Worm (Caenorhabditis elegans) whole organism, late embryonic: ENCODE results near the gene C10G8.2.

Source experiments
- C08G9.2 ChIP-seq: sonication (generic microtip); optimal IDR thresholded peaks from 2 replicates; lab custom pipeline; 2016; ENCODE audit warnings: mild to moderate bottlenecking, missing genetic modification characterization, moderate library complexity, missing compliant biosample characterization
- C38D4.7 ChIP-seq: fragments of 200-800 bp; sonication (Bioruptor generic); optimal IDR thresholded peaks from 2 replicates; lab custom pipeline; 2018; ENCODE audit warnings: mild to moderate bottlenecking, missing genetic modification characterization, moderate library complexity, missing compliant biosample characterization
- F13H6.1 ChIP-seq: sonication (generic microtip); optimal IDR thresholded peaks from 2 replicates; lab custom pipeline; 2016; ENCODE audit warnings: missing genetic modification characterization, missing compliant biosample characterization
- K02D7.2 ChIP-seq: sonication (generic microtip); optimal IDR thresholded peaks from 2 replicates; lab custom pipeline; 2017; ENCODE audit warnings: mild to moderate bottlenecking, missing genetic modification characterization, missing compliant biosample characterization
- K09A11.1 ChIP-seq: sonication (generic microtip); optimal IDR thresholded peaks from 2 replicates; lab custom pipeline; 2017; ENCODE audit warnings: antibody characterized with exemption, mild to moderate bottlenecking, missing genetic modification characterization, missing compliant biosample characterization; ENCODE audit not compliant: insufficient read depth
- Y22D7AL.16 ChIP-seq: sonication (generic microtip); optimal IDR thresholded peaks from 2 replicates; lab custom pipeline; 2016; ENCODE audit warnings: missing genetic modification characterization, missing compliant biosample characterization
- ama-1 ChIP-seq: fragments of 150-350 bp; optimal IDR thresholded peaks from 2 replicates; lab custom pipeline; 2014
- ceh-14 ChIP-seq: sonication (generic microtip); optimal IDR thresholded peaks from 2 replicates; lab custom pipeline; 2016; ENCODE audit warnings: missing genotype, missing genetic modification characterization, missing compliant biosample characterization
- ceh-18 ChIP-seq: sonication (generic microtip); optimal IDR thresholded peaks from 2 replicates; lab custom pipeline; 2016; ENCODE audit warnings: missing genetic modification characterization, missing compliant biosample characterization
- ceh-24 ChIP-seq: sonication (generic microtip); optimal IDR thresholded peaks from 2 replicates; lab custom pipeline; 2016; ENCODE audit warnings: mild to moderate bottlenecking, missing genetic modification characterization, missing compliant biosample characterization
- ceh-31 ChIP-seq: sonication (generic microtip); optimal IDR thresholded peaks from 2 replicates; lab custom pipeline; 2016; ENCODE audit warnings: missing genetic modification characterization, missing compliant biosample characterization
- ceh-6 ChIP-seq: fragments of 200-800 bp; sonication (Bioruptor generic); optimal IDR thresholded peaks from 2 replicates; lab custom pipeline; 2018; ENCODE audit warnings: mild to moderate bottlenecking, missing genetic modification characterization, missing compliant biosample characterization
- ceh-9 ChIP-seq: sonication (generic microtip); optimal IDR thresholded peaks from 2 replicates; lab custom pipeline; 2016; ENCODE audit warnings: mild to moderate bottlenecking, missing genetic modification characterization, inconsistent platforms, missing compliant biosample characterization
- che-1 ChIP-seq: sonication (generic microtip); optimal IDR thresholded peaks from 2 replicates; lab custom pipeline; 2016; ENCODE audit warnings: mild to moderate bottlenecking, missing genetic modification characterization, missing compliant biosample characterization
- elt-2 ChIP-seq: sonication (generic microtip); optimal IDR thresholded peaks from 2 replicates; lab custom pipeline; 2016; ENCODE audit warnings: missing genetic modification reagents, missing genetic modification characterization, missing compliant biosample characterization
- ets-4 ChIP-seq: sonication (generic microtip); optimal IDR thresholded peaks from 2 replicates; lab custom pipeline; 2016; ENCODE audit warnings: missing genetic modification characterization, missing compliant biosample characterization
- eyg-1 ChIP-seq: sonication (generic microtip); optimal IDR thresholded peaks from 2 replicates; lab custom pipeline; 2016; ENCODE audit warnings: missing genotype, missing genetic modification characterization, missing compliant biosample characterization
- fax-1 ChIP-seq: sonication (generic microtip); optimal IDR thresholded peaks from 2 replicates; lab custom pipeline; 2016; ENCODE audit warnings: missing genotype, missing genetic modification characterization, missing compliant biosample characterization
- gmeb-2 ChIP-seq: sonication (generic microtip); optimal IDR thresholded peaks from 2 replicates; lab custom pipeline; 2016; ENCODE audit warnings: missing genetic modification characterization, inconsistent platforms, missing compliant biosample characterization
- hlh-13 ChIP-seq: fragments of 200-800 bp; sonication (Bioruptor generic); optimal IDR thresholded peaks from 2 replicates; lab custom pipeline; 2018; ENCODE audit warnings: mild to moderate bottlenecking, missing genetic modification characterization, missing compliant biosample characterization
- hlh-30 ChIP-seq: sonication (generic microtip); optimal IDR thresholded peaks from 2 replicates; lab custom pipeline; 2017; ENCODE audit warnings: antibody characterized with exemption, missing genetic modification characterization, missing compliant biosample characterization; ENCODE audit not compliant: insufficient read depth
- hlh-8 ChIP-seq: sonication (generic microtip); optimal IDR thresholded peaks from 2 replicates; lab custom pipeline; 2016; ENCODE audit warnings: missing genotype, missing genetic modification characterization, missing compliant biosample characterization
- nfya-1 ChIP-seq: sonication (generic microtip); optimal IDR thresholded peaks from 2 replicates; lab custom pipeline; 2017; ENCODE audit warnings: missing genetic modification characterization, mild to moderate bottlenecking, missing compliant biosample characterization, antibody characterized with exemption, moderate library complexity
- npax-4 ChIP-seq: sonication (generic microtip); optimal IDR thresholded peaks from 2 replicates; lab custom pipeline; 2016; ENCODE audit warnings: missing genetic modification characterization, missing compliant biosample characterization
- pat-9 ChIP-seq: fragments of 200-800 bp; sonication (Bioruptor generic); optimal IDR thresholded peaks from 2 replicates; lab custom pipeline; 2018; ENCODE audit warnings: mild to moderate bottlenecking, missing genetic modification characterization, moderate library complexity, missing compliant biosample characterization
- pax-1 ChIP-seq: fragments of 150-350 bp; optimal IDR thresholded peaks from 2 replicates; lab custom pipeline; 2014; ENCODE audit warnings: missing biosample characterization, missing genetic modification characterization
- pha-2 ChIP-seq: sonication (generic microtip); optimal IDR thresholded peaks from 2 replicates; lab custom pipeline; 2017; ENCODE audit warnings: mild to moderate bottlenecking, missing genetic modification characterization, missing compliant biosample characterization
- pqm-1 ChIP-seq: sonication (generic microtip); optimal IDR thresholded peaks from 2 replicates; lab custom pipeline; 2016; ENCODE audit warnings: missing genetic modification characterization, missing compliant biosample characterization
- sox-4 ChIP-seq: sonication (generic microtip); optimal IDR thresholded peaks from 2 replicates; lab custom pipeline; 2017; ENCODE audit warnings: mild to moderate bottlenecking, missing genetic modification characterization, inconsistent platforms, missing compliant biosample characterization
- syd-9 ChIP-seq: sonication (generic microtip); optimal IDR thresholded peaks from 2 replicates; lab custom pipeline; 2016; ENCODE audit warnings: mild to moderate bottlenecking, missing genetic modification characterization, moderate library complexity, missing compliant biosample characterization
- tbx-7 ChIP-seq: sonication (generic microtip); optimal IDR thresholded peaks from 2 replicates; lab custom pipeline; 2016; ENCODE audit warnings: missing genotype, missing genetic modification characterization, missing compliant biosample characterization
- unc-3 ChIP-seq, 2 experiments: fragments of 200-800 bp in 1 of 2; sonication (Bioruptor generic) in 1 of 2; sonication (generic microtip) in 1 of 2; conservative IDR thresholded peaks in 1 of 2; optimal IDR thresholded peaks in 1 of 2; 2 replicates each; pipeline versions ENCODE4 v1.3.6 to Lab custom; 2016 to 2022; ENCODE audit warnings: missing compliant biosample characterization in 2 of 2, missing genetic modification characterization in 2 of 2, missing genetic modification reagents in 1 of 2
- unc-55 ChIP-seq: sonication (generic microtip); optimal IDR thresholded peaks from 2 replicates; lab custom pipeline; 2017; ENCODE audit warnings: missing biosample characterization, missing genetic modification reagents, missing genetic modification characterization

The C10G8.2 gene

DNA sequence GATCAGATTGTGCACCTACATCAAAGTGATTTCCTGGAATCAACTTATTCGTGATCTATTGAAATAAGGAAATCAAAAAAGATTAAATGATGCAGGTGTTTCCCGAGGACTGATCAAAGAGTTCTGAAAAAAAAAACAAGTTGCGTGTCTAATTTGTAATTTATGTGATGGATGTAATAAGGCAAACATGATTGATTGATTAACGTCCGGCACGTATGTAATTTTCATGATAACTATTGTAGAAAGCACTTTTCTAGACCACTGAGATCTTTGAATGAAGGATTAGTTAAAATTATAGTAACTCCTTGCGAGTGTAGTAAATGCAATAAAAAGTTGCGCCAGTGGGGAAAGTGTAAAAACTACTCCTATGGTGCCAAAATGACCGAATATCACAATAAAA lies 31.2 kb downstream of the C10G8.2 start, which contains the start of gene srg-25:
Gene srg-25, minus strand, starts transcription at position 101 of the 400 bp plus-strand sequence.
- no peak for TF ChIP-seq unc-55 (GFP tag; lab: Kevin White, UChicago)
- TF ChIP-seq ets-4 (tag; lab: Kevin White, UChicago), result no peak
- no peak for TF ChIP-seq ama-1 (lab: Kevin White, UChicago)
- no peak for TF ChIP-seq ceh-31
- TF ChIP-seq ceh-14 (tag; lab: Kevin White, UChicago), result no peak
- no peak for TF ChIP-seq ceh-24 (tag; lab: Kevin White, UChicago)
- TF ChIP-seq eyg-1 (tag; lab: Kevin White, UChicago), result no peak

DNA sequence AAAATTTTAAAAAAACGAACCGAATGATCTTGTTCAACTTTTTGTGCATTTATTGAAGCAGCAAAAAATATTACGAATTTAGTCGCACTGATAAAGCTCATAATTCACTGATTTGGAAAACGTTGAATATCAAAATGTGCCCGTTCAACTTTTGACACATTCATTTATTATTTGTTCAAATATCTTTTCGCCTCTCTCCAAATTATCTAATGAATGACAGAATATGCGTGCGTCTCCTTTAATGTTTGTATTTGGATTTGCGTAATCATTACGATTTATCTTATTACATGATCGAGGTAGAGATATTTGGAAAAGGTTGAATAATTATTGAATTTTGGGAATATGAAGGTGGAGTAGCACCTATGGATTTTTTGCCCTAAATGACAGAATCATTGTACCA lies 35.3 kb downstream of the C10G8.2 start, which contains the start of gene T09D3.3:
Gene T09D3.3, minus strand, starts transcription at position 101 of the 400 bp plus-strand sequence.
- TF ChIP-seq ceh-6 (GFP tag; lab: Kevin White, UChicago) (no peak), C38D4.7 (GFP tag; lab: Kevin White, UChicago) (no peak), K02D7.2 (no peak), pat-9 (tag; lab: Kevin White, UChicago) (no peak), C08G9.2 (no peak), pqm-1 (tag; lab: Kevin White, UChicago) (no peak), fax-1 (tag; lab: Kevin White, UChicago) (no peak), ceh-31 (no peak), che-1 (tag; lab: Kevin White, UChicago) (no peak), hlh-30 (tag; lab: Kevin White, UChicago) (no peak), npax-4 (tag; lab: Kevin White, UChicago) (no peak), nfya-1 (tag; lab: Kevin White, UChicago) (no peak), unc-55 (GFP tag; lab: Kevin White, UChicago) (no peak), ets-4 (tag; lab: Kevin White, UChicago) (no peak), unc-3 (GFP tag; conservative IDR thresholded peaks at IDR 0.05; lab: Robert Waterston, UW) (no peak), unc-3 (tag; optimal IDR thresholded peaks at IDR 0.05; lab: Kevin White, UChicago) (no peak), gmeb-2 (tag; lab: Kevin White, UChicago) (no peak), Y22D7AL.16 (no peak)
- TF ChIP-seq, all 69 proteins: peak for 0

ce11 chrV:5351483-5351882 lies 37.3 kb downstream of the C10G8.2 start, which contains the start of gene srd-9:
srd-9 (plus strand) TSS chrV:5351783.
- TF ChIP-seq sox-4 (no peak), hlh-13 (GFP tag; lab: Kevin White, UChicago) (no peak), hlh-30 (tag; lab: Kevin White, UChicago) (no peak), tbx-7 (tag; lab: Kevin White, UChicago) (no peak), pha-2 (tag; lab: Kevin White, UChicago) (no peak), syd-9 (tag; lab: Kevin White, UChicago) (no peak), pax-1 (tag; lab: Kevin White, UChicago) (no peak), ceh-9 (no peak), hlh-8 (tag; lab: Kevin White, UChicago) (no peak)

DNA sequence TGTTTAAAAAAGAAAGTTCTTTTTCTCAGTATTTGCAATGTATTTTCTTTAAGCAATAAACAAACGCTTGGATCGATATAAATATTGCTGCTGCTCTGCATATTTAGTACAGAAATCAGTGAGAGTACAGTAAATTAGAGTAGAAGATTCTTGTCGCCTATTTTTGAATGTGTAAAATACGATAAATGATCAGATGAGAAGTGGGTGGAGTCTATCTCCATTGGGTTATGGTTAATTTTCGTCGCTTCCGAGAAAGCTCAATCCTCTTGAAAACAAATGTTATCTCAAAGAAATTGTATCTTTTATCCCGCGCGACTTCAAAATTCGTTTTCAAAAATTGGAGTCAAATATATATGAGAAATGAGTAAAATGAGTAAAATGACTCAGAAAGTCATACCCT lies 44.6 kb downstream of the C10G8.2 start, which contains the start of gene nhr-216:
Gene nhr-216, minus strand, starts transcription at position 101 of the 400 bp plus-strand sequence.
- TF ChIP-seq hlh-30 (tag; lab: Kevin White, UChicago) (no peak), hlh-13 (GFP tag; lab: Kevin White, UChicago) (no peak), F13H6.1 (tag; lab: Kevin White, UChicago) (no peak), ceh-31 (no peak), gmeb-2 (tag; lab: Kevin White, UChicago) (no peak), unc-3 (GFP tag; conservative IDR thresholded peaks at IDR 0.05; lab: Robert Waterston, UW) (no peak), unc-3 (tag; optimal IDR thresholded peaks at IDR 0.05; lab: Kevin White, UChicago) (no peak), pqm-1 (tag; lab: Kevin White, UChicago) (no peak), ceh-14 (tag; lab: Kevin White, UChicago) (no peak)

ce11 chrV:5362220-5362619 lies 48.0 kb downstream of the C10G8.2 start:
- TF ChIP-seq K09A11.1 (tag; lab: Kevin White, UChicago), result no peak
- no peak for TF ChIP-seq npax-4 (tag; lab: Kevin White, UChicago)
- TF ChIP-seq elt-2, result no peak
- TF ChIP-seq ceh-18 (tag; lab: Kevin White, UChicago), result no peak
- no peak for TF ChIP-seq Y22D7AL.16
